Worm (Caenorhabditis elegans): ENCODE measurements around the gene mpk-2.

DNA sequence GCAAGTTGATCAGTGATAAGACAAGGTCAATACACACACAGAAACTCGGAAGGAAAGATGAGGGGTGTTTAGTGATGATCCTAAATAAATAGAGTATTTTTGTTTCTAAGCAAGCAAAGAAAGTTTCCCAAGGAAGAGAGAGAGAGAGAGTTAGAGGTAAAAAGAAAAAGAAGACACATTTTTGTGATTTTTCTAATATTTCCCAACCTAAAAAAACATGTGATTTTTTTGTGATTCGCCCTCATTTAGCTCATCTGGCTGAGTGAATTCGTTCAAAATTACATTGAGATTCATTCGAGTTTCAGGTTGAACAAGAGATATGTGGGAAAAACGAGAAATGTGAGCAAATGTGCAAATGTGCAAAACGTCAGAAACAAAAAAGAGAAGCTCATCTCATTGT, 46.9 kb downstream of the mpk-2 start, which contains the start of gene srb-16:
- no peak for TF ChIP-seq aly-1 (tag; optimal IDR thresholded peaks at IDR 0.05)
- no peak for TF ChIP-seq ama-1 (optimal IDR thresholded peaks at IDR 0.05)
- TF ChIP-seq hnd-1 (tag; optimal IDR thresholded peaks at IDR 0.05): no peak
- TF ChIP-seq flt-1 (GFP tag; IDR thresholded peaks at IDR 0.05): no peak
- TF ChIP-seq tbx-11 (GFP tag; IDR thresholded peaks at IDR 0.05): no peak
- no peak for TF ChIP-seq ets-7 (tag; optimal IDR thresholded peaks at IDR 0.05)
- TF ChIP-seq sea-1 (GFP tag; conservative IDR thresholded peaks at IDR 0.05): no peak
- TF ChIP-seq ceh-13 (GFP tag; optimal IDR thresholded peaks at IDR 0.05): no peak
- no peak for TF ChIP-seq tbx-37 (GFP tag; conservative IDR thresholded peaks at IDR 0.05)
- no peak for TF ChIP-seq tra-4 (tag; optimal IDR thresholded peaks at IDR 0.05)
- TF ChIP-seq hmbx-1 (tag; optimal IDR thresholded peaks at IDR 0.05): no peak
- TF ChIP-seq B0310.2 (tag; optimal IDR thresholded peaks at IDR 0.05): no peak
- TF ChIP-seq pes-1 (GFP tag; IDR thresholded peaks at IDR 0.05): no peak
